Worm (Caenorhabditis elegans): Measurements from ENCODE around the gene nmy-1.

ce11 chrX:2925950-2926349 lies 16.6 kb downstream of the nmy-1 start:
- TF ChIP-seq ama-1 (optimal IDR thresholded peaks at IDR 0.05) (no peak), aly-1 (tag; optimal IDR thresholded peaks at IDR 0.05) (no peak), flt-1 (GFP tag; IDR thresholded peaks at IDR 0.05) (no peak), tra-4 (tag; optimal IDR thresholded peaks at IDR 0.05) (no peak), scrt-1 (GFP tag; IDR thresholded peaks at IDR 0.05) (no peak), ets-7 (tag; optimal IDR thresholded peaks at IDR 0.05) (no peak), hmg-4 (GFP tag; optimal IDR thresholded peaks at IDR 0.05) (no peak), pes-1 (GFP tag; IDR thresholded peaks at IDR 0.05) (no peak), hmbx-1 (tag; optimal IDR thresholded peaks at IDR 0.05) (no peak), F13C5.2 (tag; optimal IDR thresholded peaks at IDR 0.05) (no peak), ceh-36 (tag; optimal IDR thresholded peaks at IDR 0.05) (no peak)

Measured in whole organism, early embryonic.